Worm (Caenorhabditis elegans) whole organism, L4 larva: ENCODE measurements around the gene Y43F8B.20.

Experiments
- ZK546.5 ChIP-seq, 2 experiments: sonication (generic microtip); optimal IDR thresholded peaks; 2 replicates each; lab custom pipeline; 2017; ENCODE audit warnings: missing biosample characterization in 2 of 2, missing genetic modification characterization in 2 of 2
- ama-1 ChIP-seq: fragments of 150-350 bp; optimal IDR thresholded peaks from 2 replicates; lab custom pipeline; 2014; ENCODE audit warnings: inconsistent platforms, mixed read lengths
- lsy-2 ChIP-seq, 2 experiments: fragments of 150-350 bp in 1 of 2; sonication (generic microtip) in 1 of 2; optimal IDR thresholded peaks; 2 replicates each; lab custom pipeline; 2014 to 2017; ENCODE audit warnings: missing biosample characterization in 2 of 2, missing genetic modification characterization in 2 of 2
- mdl-1 ChIP-seq, 2 experiments: fragments of 150-350 bp in 1 of 2; sonication (generic microtip) in 1 of 2; optimal IDR thresholded peaks; 2 replicates each; lab custom pipeline; 2014 to 2017; ENCODE audit warnings: missing biosample characterization in 2 of 2, missing genetic modification characterization in 2 of 2
- pha-4 ChIP-seq, 2 experiments: fragments of 150-350 bp in 1 of 2; fragments of 200-800 bp in 1 of 2; sonication (Bioruptor generic) in 1 of 2; IDR thresholded peaks in 1 of 2; optimal IDR thresholded peaks in 1 of 2; 2 replicates each; pipeline versions ENCODE4 v1.3.6 to Lab custom; 2014 to 2022; ENCODE audit warnings: missing genetic modification characterization in 2 of 2, missing genetic modification reagents in 2 of 2, missing biosample characterization in 1 of 2, missing compliant biosample characterization in 1 of 2
- sdz-12 ChIP-seq: fragments of 200-800 bp; sonication (Bioruptor generic); optimal IDR thresholded peaks from 2 replicates; lab custom pipeline; 2018; ENCODE audit warnings: mild to moderate bottlenecking, missing genetic modification characterization, missing compliant biosample characterization
- unc-130 ChIP-seq: sonication (generic microtip); optimal IDR thresholded peaks from 2 replicates; lab custom pipeline; 2016; ENCODE audit warnings: missing genetic modification reagents, missing genetic modification characterization, missing compliant biosample characterization
- unc-62 ChIP-seq, 3 experiments: fragments of 150-350 bp in 1 of 3; sonication (generic microtip); optimal IDR thresholded peaks in 2 of 3; peaks in 1 of 3; 1 replicate in 1 of 3; 2 replicates in 2 of 3; lab custom pipeline; 2014 to 2017; ENCODE audit warnings: missing biosample characterization in 3 of 3, missing genetic modification characterization in 3 of 3, missing genetic modification reagents in 3 of 3, missing genotype in 1 of 3
- ztf-11 ChIP-seq: fragments of 150-350 bp; optimal IDR thresholded peaks from 2 replicates; lab custom pipeline; 2014; ENCODE audit warnings: missing biosample characterization, missing genetic modification characterization

- TF ChIP-seq mdl-1 (tag; optimal IDR thresholded peaks at IDR 0.05; lab: Kevin White, UChicago): no peak
- no peak for TF ChIP-seq ZK546.5 (tag; optimal IDR thresholded peaks at IDR 0.05; lab: Kevin White, UChicago)
- TF ChIP-seq ztf-11 (tag; lab: Kevin White, UChicago): no peak
- no peak for TF ChIP-seq ama-1 (lab: Kevin White, UChicago)
- TF ChIP-seq unc-62 (GFP tag; optimal IDR thresholded peaks at IDR 0.05 in 1 of 2; lab: Kevin White, UChicago): peak in 1 of 2 experiments; percentile 97
- TF ChIP-seq unc-62 (tag; optimal IDR thresholded peaks at IDR 0.05; lab: Kevin White, UChicago): no peak
- no peak for TF ChIP-seq pha-4 (GFP tag; IDR thresholded peaks at IDR 0.05; lab: Robert Waterston, UW)
- TF ChIP-seq pha-4 (tag; optimal IDR thresholded peaks at IDR 0.05; lab: Kevin White, UChicago): no peak
- no peak for TF ChIP-seq sdz-12
- TF ChIP-seq unc-130: no peak
- TF ChIP-seq lsy-2 (tag; optimal IDR thresholded peaks at IDR 0.05; lab: Kevin White, UChicago): no peak
Measured at ce11 chrV:19501389-19501788, 48.2 kb downstream of the Y43F8B.20 start.
